Worm (Caenorhabditis elegans) whole organism, late embryonic: ENCODE measurements around the gene Y111B2A.12.

Experiments
- K02D7.2 ChIP-seq: sonication (generic microtip); optimal IDR thresholded peaks from 2 replicates; lab custom pipeline; 2017; ENCODE audit warnings: mild to moderate bottlenecking, missing genetic modification characterization, missing compliant biosample characterization
- ceh-30 ChIP-seq: fragments of 150-350 bp; optimal IDR thresholded peaks from 2 replicates; lab custom pipeline; 2014; ENCODE audit warnings: missing biosample characterization, missing genetic modification characterization
- ceh-34 ChIP-seq: sonication (generic microtip); optimal IDR thresholded peaks from 2 replicates; lab custom pipeline; 2016; ENCODE audit warnings: mild to moderate bottlenecking, missing genetic modification characterization, missing compliant biosample characterization
- gmeb-2 ChIP-seq: sonication (generic microtip); optimal IDR thresholded peaks from 2 replicates; lab custom pipeline; 2016; ENCODE audit warnings: missing genetic modification characterization, inconsistent platforms, missing compliant biosample characterization
- hlh-30 ChIP-seq: sonication (generic microtip); optimal IDR thresholded peaks from 2 replicates; lab custom pipeline; 2017; ENCODE audit warnings: antibody characterized with exemption, missing genetic modification characterization, missing compliant biosample characterization; ENCODE audit not compliant: insufficient read depth
- lim-6 ChIP-seq: sonication (generic microtip); optimal IDR thresholded peaks from 2 replicates; lab custom pipeline; 2016; ENCODE audit warnings: missing genetic modification characterization, missing compliant biosample characterization
- nhr-11 ChIP-seq: fragments of 150-350 bp; optimal IDR thresholded peaks from 2 replicates; lab custom pipeline; 2014; ENCODE audit warnings: missing biosample characterization, missing genetic modification characterization
- pag-3 ChIP-seq: sonication (generic microtip); optimal IDR thresholded peaks from 2 replicates; lab custom pipeline; 2016; ENCODE audit warnings: missing compliant biosample characterization, missing genetic modification characterization, borderline replicate concordance
- tbx-7 ChIP-seq: sonication (generic microtip); optimal IDR thresholded peaks from 2 replicates; lab custom pipeline; 2016; ENCODE audit warnings: missing genotype, missing genetic modification characterization, missing compliant biosample characterization
- unc-55 ChIP-seq: sonication (generic microtip); optimal IDR thresholded peaks from 2 replicates; lab custom pipeline; 2017; ENCODE audit warnings: missing biosample characterization, missing genetic modification reagents, missing genetic modification characterization
- unc-86 ChIP-seq: sonication (generic microtip); optimal IDR thresholded peaks from 2 replicates; lab custom pipeline; 2016; ENCODE audit warnings: missing genetic modification characterization, missing compliant biosample characterization

DNA sequence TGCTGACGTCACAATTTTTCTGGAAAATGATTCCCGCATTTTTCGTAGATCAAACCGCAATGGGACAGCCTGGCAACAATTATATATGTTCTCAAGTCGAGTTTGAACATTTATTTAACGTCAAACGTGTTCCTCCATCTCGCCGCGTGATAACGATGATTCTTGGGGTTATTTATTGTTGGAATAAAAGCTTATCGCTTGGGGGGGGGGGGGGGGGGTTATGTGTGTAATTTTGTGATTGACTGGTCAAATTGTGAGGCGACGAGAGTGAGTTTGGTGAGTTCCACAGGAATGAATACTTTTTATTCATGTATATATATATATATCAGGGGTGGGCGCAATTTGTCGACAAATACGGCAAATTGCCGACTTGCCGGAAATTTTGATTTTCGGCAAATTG is 40.1 kb upstream of the Y111B2A.12 start:
- no peak for TF ChIP-seq nhr-11
- no peak for TF ChIP-seq hlh-30 (tag; lab: Kevin White, UChicago)
- no peak for TF ChIP-seq ceh-30 (tag; lab: Kevin White, UChicago)
- no peak for TF ChIP-seq tbx-7 (tag; lab: Kevin White, UChicago)
- no peak for TF ChIP-seq ceh-34 (tag; lab: Kevin White, UChicago)
- TF ChIP-seq gmeb-2: no peak
- no peak for TF ChIP-seq lim-6 (tag; lab: Kevin White, UChicago)
- no peak for TF ChIP-seq K02D7.2 (tag; lab: Kevin White, UChicago)
- TF ChIP-seq unc-86 (tag; lab: Kevin White, UChicago): no peak
- TF ChIP-seq unc-55 (GFP tag; lab: Kevin White, UChicago): no peak
- no peak for TF ChIP-seq pag-3 (tag; lab: Kevin White, UChicago)
